Fruit fly (Drosophila melanogaster) whole organism, wandering third instar larva: ENCODE data around the gene CG10993.

Experiments
- Abd-B ChIP-seq: fragments of >200 bp; optimal IDR thresholded peaks from 2 replicates; lab custom pipeline; 2017; ENCODE audit warnings: missing biosample characterization, missing genetic modification characterization
- CG32264 ChIP-seq: fragments of 200-800 bp; sonication (Bioruptor generic); optimal IDR thresholded peaks from 2 replicates; lab custom pipeline; 2016; ENCODE audit warnings: missing biosample characterization, missing genetic modification characterization
- CG9705 ChIP-seq: fragments of 200-800 bp; sonication (Bioruptor generic); optimal IDR thresholded peaks from 2 replicates; lab custom pipeline; 2018; ENCODE audit warnings: missing biosample characterization, mild to moderate bottlenecking, missing genetic modification characterization
- CrebA ChIP-seq: fragments of 200-800 bp; sonication (Bioruptor generic); optimal IDR thresholded peaks from 2 replicates; lab custom pipeline; 2016; ENCODE audit warnings: missing biosample characterization, mild to moderate bottlenecking, missing genetic modification characterization, borderline replicate concordance
- Dfd ChIP-seq: fragments of >200 bp; optimal IDR thresholded peaks from 2 replicates; lab custom pipeline; 2017; ENCODE audit warnings: missing biosample characterization, missing genetic modification characterization
- Dif ChIP-seq: fragments of 200-275, 200-300 bp; sonication (Bioruptor generic); optimal IDR thresholded peaks from 2 replicates; lab custom pipeline; 2018; ENCODE audit warnings: missing biosample characterization, missing genetic modification characterization; ENCODE audit not compliant: partially characterized antibody
- GATAd ChIP-seq: sonication (Bioruptor generic); optimal IDR thresholded peaks from 2 replicates; lab custom pipeline; 2016; ENCODE audit warnings: missing biosample characterization, missing genetic modification characterization
- HLH106 ChIP-seq: fragments of 200-800 bp; optimal IDR thresholded peaks from 3 replicates; lab custom pipeline; 2019; ENCODE audit warnings: missing biosample characterization, mild to moderate bottlenecking, missing genetic modification characterization, moderate library complexity
- Hnf4 ChIP-seq: fragments of 200-800 bp; sonication (Bioruptor generic); optimal IDR thresholded peaks from 2 replicates; lab custom pipeline; 2016; ENCODE audit warnings: missing biosample characterization, mild to moderate bottlenecking, missing genetic modification characterization
- Hr78 ChIP-seq: fragments of >200 bp; optimal IDR thresholded peaks from 2 replicates; lab custom pipeline; 2017; ENCODE audit warnings: missing biosample characterization, missing genetic modification characterization
- Hr83 ChIP-seq: fragments of 200-300 bp; sonication (Bioruptor generic); optimal IDR thresholded peaks from 2 replicates; lab custom pipeline; 2016; ENCODE audit warnings: missing biosample characterization, mild to moderate bottlenecking, missing genetic modification characterization, moderate library complexity; ENCODE audit not compliant: poor library complexity, severe bottlenecking
- Jra ChIP-seq: sonication (Bioruptor generic); optimal IDR thresholded peaks from 2 replicates; lab custom pipeline; 2016; ENCODE audit warnings: missing biosample characterization, missing genetic modification characterization
- Mio ChIP-seq: sonication (Bioruptor generic); optimal IDR thresholded peaks from 2 replicates; lab custom pipeline; 2016; ENCODE audit warnings: missing biosample characterization, missing genetic modification characterization
- Myc ChIP-seq: fragments of >200 bp; optimal IDR thresholded peaks from 2 replicates; lab custom pipeline; 2017
- N ChIP-seq: fragments of >200 bp; optimal IDR thresholded peaks from 2 replicates; lab custom pipeline; 2018; ENCODE audit warnings: missing biosample characterization, missing external identifiers, missing genetic modification characterization
- OdsH ChIP-seq: fragments of 200-800 bp; sonication (Bioruptor generic); optimal IDR thresholded peaks from 2 replicates; lab custom pipeline; 2016; ENCODE audit warnings: missing biosample characterization, mild to moderate bottlenecking, missing genetic modification characterization
- Rel ChIP-seq, 2 experiments: fragments of 200-800 bp; sonication (Bioruptor generic) in 1 of 2; optimal IDR thresholded peaks; 2 replicates in 1 of 2; 3 replicates in 1 of 2; lab custom pipeline; 2016 to 2019; ENCODE audit warnings: mild to moderate bottlenecking in 2 of 2, missing biosample characterization in 2 of 2, missing genetic modification characterization in 2 of 2, moderate library complexity in 1 of 2
- Sp1 ChIP-seq: fragments of 200-800 bp; sonication (Bioruptor generic); optimal IDR thresholded peaks from 3 replicates; lab custom pipeline; 2019; ENCODE audit warnings: missing biosample characterization, mild to moderate bottlenecking, missing genetic modification characterization, moderate library complexity
- Vsx2 ChIP-seq: fragments of 200-300, 225-300 bp; sonication (Bioruptor generic); optimal IDR thresholded peaks from 2 replicates; lab custom pipeline; 2018; ENCODE audit warnings: missing biosample characterization, missing genetic modification characterization; ENCODE audit not compliant: partially characterized antibody
- br ChIP-seq: fragments of 200-800 bp; sonication (Bioruptor generic); optimal IDR thresholded peaks from 2 replicates; lab custom pipeline; 2016; ENCODE audit warnings: missing biosample characterization, missing genetic modification characterization
- brk ChIP-seq: fragments of 200-800 bp; sonication (Bioruptor generic); optimal IDR thresholded peaks from 2 replicates; lab custom pipeline; 2016; ENCODE audit warnings: missing biosample characterization, mild to moderate bottlenecking, missing genetic modification characterization
- dl ChIP-seq, 2 experiments: fragments of 175-275, 200-275 bp in 1 of 2; fragments of 200-275 bp in 1 of 2; sonication (Bioruptor generic); optimal IDR thresholded peaks; lab custom pipeline; 2018; ENCODE audit warnings: mild to moderate bottlenecking in 2 of 2, missing biosample characterization in 2 of 2, missing genetic modification characterization in 2 of 2, moderate library complexity in 2 of 2; ENCODE audit not compliant: partially characterized antibody in 2 of 2, insufficient read depth in 1 of 2
- dmrt93B ChIP-seq: fragments of 200-800 bp; sonication (Bioruptor generic); optimal IDR thresholded peaks from 2 replicates; lab custom pipeline; 2018; ENCODE audit warnings: missing biosample characterization, mild to moderate bottlenecking, missing genetic modification characterization
- dsf ChIP-seq: sonication (Bioruptor generic); optimal IDR thresholded peaks from 2 replicates; lab custom pipeline; 2016; ENCODE audit warnings: missing biosample characterization, missing genetic modification characterization, borderline replicate concordance
- ey ChIP-seq: fragments of 200-800 bp; sonication (Bioruptor generic); optimal IDR thresholded peaks from 2 replicates; lab custom pipeline; 2016; ENCODE audit warnings: missing biosample characterization, missing genetic modification characterization
- foxo ChIP-seq, 2 experiments: fragments of 200-800 bp; sonication (Bioruptor generic); optimal IDR thresholded peaks; 2 replicates in 1 of 2; 3 replicates in 1 of 2; lab custom pipeline; 2016 to 2017; ENCODE audit warnings: missing biosample characterization in 2 of 2, missing genetic modification characterization in 2 of 2
- fru ChIP-seq: fragments of 200-800 bp; sonication (Bioruptor generic); optimal IDR thresholded peaks from 3 replicates; lab custom pipeline; 2016; ENCODE audit warnings: missing biosample characterization, mild to moderate bottlenecking, missing genetic modification characterization
- h ChIP-seq: fragments of 200-800 bp; sonication (Bioruptor generic); optimal IDR thresholded peaks from 3 replicates; lab custom pipeline; 2016; ENCODE audit warnings: missing biosample characterization, mild to moderate bottlenecking, missing genetic modification characterization
- jim ChIP-seq: fragments of 175-275, 200-325 bp; sonication (Bioruptor generic); optimal IDR thresholded peaks from 2 replicates; lab custom pipeline; 2016; ENCODE audit warnings: missing biosample characterization, mild to moderate bottlenecking, missing genetic modification characterization
- lola ChIP-seq: fragments of >200 bp; optimal IDR thresholded peaks from 2 replicates; lab custom pipeline; 2017; ENCODE audit warnings: missing biosample characterization, missing genetic modification characterization
- psq ChIP-seq: fragments of 200-800 bp; sonication (Bioruptor generic); optimal IDR thresholded peaks from 3 replicates; lab custom pipeline; 2017; ENCODE audit warnings: missing biosample characterization, mild to moderate bottlenecking, missing genetic modification characterization, moderate library complexity
- rgr ChIP-seq: fragments of 200-800 bp; sonication (Bioruptor generic); optimal IDR thresholded peaks from 3 replicates; lab custom pipeline; 2016; ENCODE audit warnings: missing biosample characterization, mild to moderate bottlenecking, missing genetic modification characterization
- sage ChIP-seq: fragments of 200-800 bp; sonication (Bioruptor generic); optimal IDR thresholded peaks from 2 replicates; lab custom pipeline; 2016; ENCODE audit warnings: missing biosample characterization, mild to moderate bottlenecking, missing genetic modification characterization
- tai ChIP-seq: sonication (Bioruptor generic); optimal IDR thresholded peaks from 2 replicates; lab custom pipeline; 2016; ENCODE audit warnings: missing biosample characterization, missing genetic modification characterization
- usp ChIP-seq: fragments of >200 bp; optimal IDR thresholded peaks from 2 replicates; lab custom pipeline; 2017; ENCODE audit warnings: missing biosample characterization, missing genetic modification characterization
- woc ChIP-seq: sonication (Bioruptor generic); optimal IDR thresholded peaks from 2 replicates; lab custom pipeline; 2016; ENCODE audit warnings: missing biosample characterization, mild to moderate bottlenecking, missing genetic modification characterization

CG10993 gene

DNA sequence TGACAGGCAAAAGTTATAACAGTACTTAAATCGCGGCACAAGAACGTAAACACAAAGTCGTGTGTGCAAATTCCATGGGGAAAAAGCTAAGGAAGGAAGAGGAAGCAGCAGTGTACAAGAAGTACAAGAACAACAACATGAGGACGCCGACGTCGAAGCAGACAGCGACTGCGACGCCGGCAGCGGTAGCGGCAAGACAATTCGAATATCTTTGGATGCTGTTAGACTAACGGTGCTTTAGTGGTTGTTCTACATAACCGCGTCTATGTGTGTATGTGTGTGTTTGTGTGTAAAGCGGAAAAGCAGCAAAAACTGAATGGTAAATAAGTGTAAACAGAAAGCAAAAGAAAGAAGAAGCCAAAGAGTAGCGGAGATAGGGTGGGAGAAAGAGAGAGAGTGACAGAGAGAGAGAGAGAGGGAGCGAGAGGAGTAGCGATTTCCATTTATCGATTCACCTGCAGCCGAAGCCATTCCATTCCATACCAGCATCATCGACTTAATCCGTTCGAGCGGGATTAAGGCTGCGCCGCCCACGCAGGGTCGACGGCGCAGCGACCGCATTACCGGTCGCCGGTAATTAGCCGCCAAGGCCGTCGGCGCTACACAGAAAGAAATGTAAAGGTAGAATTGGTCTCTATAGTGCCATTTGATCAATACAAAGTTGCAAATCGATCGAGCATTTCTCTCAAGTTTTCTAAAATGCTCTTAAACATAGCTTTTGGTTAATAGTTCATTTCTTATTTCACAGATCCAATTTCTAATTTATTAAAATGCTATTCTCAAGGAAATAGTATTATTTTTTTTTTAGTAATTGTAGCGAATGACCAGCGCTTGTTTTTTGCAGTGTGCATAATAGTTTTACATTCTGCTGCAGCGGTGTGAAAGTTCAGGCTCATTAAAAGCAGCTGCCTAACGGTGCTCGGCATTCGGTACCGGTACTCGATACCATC, 6.7 kb downstream of the CG10993 start:
- TF ChIP-seq Myc (lab: Kevin White, UChicago) (no peak), h (peak; percentile 14), ey (GFP tag; lab: Kevin White, UChicago) (peak; percentile 4), fru (GFP tag; lab: Kevin White, UChicago) (peak; percentile 36), Dfd (no peak), usp (GFP tag; lab: Kevin White, UChicago) (no peak), Mio (GFP tag; lab: Kevin White, UChicago) (no peak), dl (GFP tag; optimal IDR thresholded peaks at IDR 0.05; lab: Kevin White, UChicago; ENCODE audit: insufficient read depth in 1 of 2, partially characterized antibody in 2 of 2) (no peak), CG9705 (GFP tag; lab: Kevin White, UChicago) (no peak), foxo (GFP tag; optimal IDR thresholded peaks at IDR 0.05; lab: Kevin White, UChicago) (peak in 1 of 2 experiments; percentile 38), psq (GFP tag; lab: Kevin White, UChicago) (peak; percentile 68), brk (no peak), Abd-B (GFP tag; lab: Kevin White, UChicago) (no peak), dmrt93B (GFP tag; lab: Kevin White, UChicago) (no peak)
- TF ChIP-seq, all 38 proteins: peak for 5

DNA sequence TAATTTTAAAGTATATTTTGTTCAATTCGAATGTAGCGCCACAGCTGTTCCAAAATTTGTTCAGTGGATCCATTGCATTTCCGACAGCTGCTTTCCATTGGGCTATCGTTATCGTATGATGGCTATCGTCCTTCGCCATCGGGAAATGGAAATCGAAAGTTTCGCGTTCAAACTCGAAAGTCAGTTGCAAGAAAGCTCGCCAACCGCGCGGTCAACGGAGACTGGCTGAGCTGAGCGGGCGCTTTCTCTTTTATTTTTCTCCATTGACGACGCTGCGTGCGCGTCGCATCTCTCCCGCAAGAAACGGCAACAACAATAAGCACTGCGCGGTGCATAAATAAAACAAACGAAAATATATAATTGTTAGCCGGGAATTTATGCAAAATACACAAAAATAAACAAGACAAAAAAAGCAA, 7.4 kb downstream of the CG10993 start, which contains the start of gene inaE:
Gene inaE, plus strand, starts transcription at position 181 of the 416 bp plus-strand sequence.
- TF ChIP-seq woc (no peak), Dif (GFP tag; lab: Kevin White, UChicago) (peak; percentile 41), Myc (lab: Kevin White, UChicago) (no peak), Hr83 (no peak), OdsH (GFP tag; lab: Kevin White, UChicago) (no peak), Sp1 (GFP tag; lab: Kevin White, UChicago) (peak; percentile 26), N (GFP tag; lab: Kevin White, UChicago) (peak; percentile 96), h (peak; percentile 16), rgr (peak; percentile 9), ey (GFP tag; lab: Kevin White, UChicago) (no peak), dl (GFP tag; optimal IDR thresholded peaks at IDR 0.05; lab: Kevin White, UChicago; ENCODE audit: insufficient read depth in 1 of 2, partially characterized antibody in 2 of 2) (peak in 1 of 2 experiments; percentile 6), br (GFP tag; lab: Kevin White, UChicago) (no peak), GATAd (no peak), Mio (GFP tag; lab: Kevin White, UChicago) (no peak), brk (no peak), HLH106 (tag; lab: Kevin White, UChicago) (no peak), Rel (GFP tag; optimal IDR thresholded peaks at IDR 0.05; lab: Kevin White, UChicago) (no peak), Rel (tag; optimal IDR thresholded peaks at IDR 0.05; lab: Kevin White, UChicago) (peak; percentile 18), foxo (GFP tag; optimal IDR thresholded peaks at IDR 0.05; lab: Kevin White, UChicago) (peak in 1 of 2 experiments; percentile 14), tai (GFP tag; lab: Kevin White, UChicago) (no peak), Hr78 (GFP tag; lab: Kevin White, UChicago) (peak; percentile 60), psq (GFP tag; lab: Kevin White, UChicago) (no peak), Abd-B (GFP tag; lab: Kevin White, UChicago) (peak; percentile 61), Jra (GFP tag; lab: Kevin White, UChicago) (no peak), Hnf4 (GFP tag; lab: Kevin White, UChicago) (no peak), CG9705 (GFP tag; lab: Kevin White, UChicago) (no peak), Vsx2 (GFP tag; lab: Kevin White, UChicago) (peak; percentile 9), fru (GFP tag; lab: Kevin White, UChicago) (no peak), usp (GFP tag; lab: Kevin White, UChicago) (no peak), lola (GFP tag; lab: Kevin White, UChicago) (no peak)

DNA sequence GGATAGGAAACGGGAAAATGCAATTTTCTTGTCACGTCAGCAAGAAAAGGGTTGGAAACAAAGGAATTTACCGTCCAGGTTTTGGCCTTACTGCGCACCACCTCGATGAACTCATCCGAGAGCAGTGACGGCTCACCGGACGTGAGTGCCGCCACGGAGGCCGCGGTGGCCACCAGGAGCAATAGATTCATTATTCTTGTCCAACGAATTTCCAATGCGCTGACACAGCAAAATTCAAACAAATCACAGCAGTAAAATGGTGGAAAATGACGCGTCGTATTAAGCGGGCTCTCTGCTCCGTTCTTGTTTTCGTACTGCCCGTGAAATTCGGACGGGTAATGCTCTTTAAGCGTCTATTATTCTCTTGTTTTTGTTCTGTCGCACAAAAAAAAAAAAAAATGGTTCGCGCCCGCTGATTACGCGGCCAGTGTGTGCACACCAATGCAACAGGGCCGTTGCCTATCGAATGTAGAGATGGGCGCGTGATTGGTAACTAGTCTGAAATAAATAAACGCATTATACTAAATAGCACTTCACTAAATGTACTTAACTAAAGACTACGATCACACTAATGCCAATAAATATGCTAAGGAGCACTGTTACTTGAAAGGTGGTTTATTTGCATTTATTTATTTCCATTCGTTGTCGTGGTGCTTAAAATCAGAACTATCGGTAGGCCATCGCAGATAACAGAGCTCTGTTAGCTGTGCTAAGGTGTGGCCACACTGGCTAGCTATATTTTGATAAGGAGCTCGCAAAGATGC, 9.0 kb downstream of the CG10993 start, which contains the start of the genes CtsB and amrt:
Gene CtsB, minus strand, starts transcription at position 432 of the 764 bp plus-strand sequence.
Gene amrt, plus strand, starts transcription at position 721 of the 764 bp plus-strand sequence.
- TF ChIP-seq Myc (lab: Kevin White, UChicago) = peak; percentile 7
- no peak for TF ChIP-seq Hr78 (GFP tag; lab: Kevin White, UChicago)
- TF ChIP-seq HLH106 (tag; lab: Kevin White, UChicago) = peak; percentile 64
- no peak for TF ChIP-seq sage (GFP tag; lab: Kevin White, UChicago)
- TF ChIP-seq dl (GFP tag; optimal IDR thresholded peaks at IDR 0.05; lab: Kevin White, UChicago; ENCODE audit: insufficient read depth in 1 of 2, partially characterized antibody in 2 of 2) = no peak
- peak; percentile 46 for TF ChIP-seq tai (GFP tag; lab: Kevin White, UChicago)
- peak; percentile 45 for TF ChIP-seq br (GFP tag; lab: Kevin White, UChicago)
- peak; percentile 47 for TF ChIP-seq CrebA (GFP tag; lab: Kevin White, UChicago)
- TF ChIP-seq psq (GFP tag; lab: Kevin White, UChicago) = peak; percentile 37
- no peak for TF ChIP-seq N (GFP tag; lab: Kevin White, UChicago)
- TF ChIP-seq Sp1 (GFP tag; lab: Kevin White, UChicago) = peak; percentile 75
- TF ChIP-seq Hr83 = no peak
- no peak for TF ChIP-seq Dfd
- peak; percentile 55 for TF ChIP-seq rgr
- peak; percentile 64 for TF ChIP-seq h
- TF ChIP-seq Rel (GFP tag; optimal IDR thresholded peaks at IDR 0.05; lab: Kevin White, UChicago) = no peak
- peak; percentile 48 for TF ChIP-seq Rel (tag; optimal IDR thresholded peaks at IDR 0.05; lab: Kevin White, UChicago)
- TF ChIP-seq woc = peak; percentile 93
- TF ChIP-seq CG32264 (GFP tag; lab: Kevin White, UChicago) = no peak
- peak; percentile 48 for TF ChIP-seq Jra (GFP tag; lab: Kevin White, UChicago)
- peak; percentile 58 for TF ChIP-seq jim (GFP tag; lab: Kevin White, UChicago)
- TF ChIP-seq dsf (GFP tag; lab: Kevin White, UChicago) = no peak
- TF ChIP-seq fru (GFP tag; lab: Kevin White, UChicago) = peak; percentile 65
- no peak for TF ChIP-seq Abd-B (GFP tag; lab: Kevin White, UChicago)
